Worm (Caenorhabditis elegans): ENCODE results near the gene F15H10.8.

DNA sequence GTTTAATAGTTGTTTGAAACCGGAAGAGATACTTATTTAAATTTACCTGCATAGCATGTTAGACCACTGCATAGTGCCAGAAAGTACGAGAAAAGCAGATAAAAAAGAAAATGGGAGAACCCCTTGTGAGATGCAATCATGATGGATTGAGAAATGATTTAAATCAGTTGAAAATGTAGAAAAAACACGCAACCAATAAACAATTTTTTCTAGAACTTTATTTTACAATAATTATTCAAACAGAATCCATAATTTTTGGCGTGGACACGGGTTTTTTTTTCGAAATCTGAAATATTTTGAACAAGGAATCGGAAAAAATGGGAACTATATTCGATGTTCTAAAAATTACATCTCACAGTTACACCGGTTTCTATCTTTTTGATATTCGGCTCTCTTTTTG, 23.4 kb downstream of the F15H10.8 start, which contains the start of gene AC3.12:
- TF ChIP-seq snpc-4 (tag; optimal IDR thresholded peaks at IDR 0.05) (no peak), egl-27 (tag; optimal IDR thresholded peaks at IDR 0.05) (no peak), nhr-76 (tag; optimal IDR thresholded peaks at IDR 0.05) (no peak), zag-1 (tag; optimal IDR thresholded peaks at IDR 0.05) (no peak), nhr-237 (tag; optimal IDR thresholded peaks at IDR 0.05) (no peak), ceh-82 (tag; optimal IDR thresholded peaks at IDR 0.05) (no peak), aly-2 (tag; optimal IDR thresholded peaks at IDR 0.05) (no peak), unc-62 (GFP tag; optimal IDR thresholded peaks at IDR 0.05) (no peak), ztf-11 (tag; optimal IDR thresholded peaks at IDR 0.05) (no peak), xbp-1 (tag; optimal IDR thresholded peaks at IDR 0.05) (no peak)

Data from whole organism, L1 larva.